Fruit fly (Drosophila melanogaster) whole organism, embryonic: ENCODE results near the gene Cerk.

ENCODE experiments used
- Bgb ChIP-seq: fragments of 200-800 bp; sonication (Bioruptor generic); IDR thresholded peaks from 2 replicates; pipeline ENCODE4 v1.3.6; 2022; ENCODE audit warnings: missing biosample characterization, missing genetic modification characterization; ENCODE audit not compliant: partially characterized antibody
- CG1024 ChIP-seq: fragments of 200-800 bp; sonication (Bioruptor generic); IDR thresholded peaks from 2 replicates; pipeline ENCODE4 v1.3.6; 2022; ENCODE audit warnings: missing biosample characterization, missing genetic modification characterization
- CG10267 ChIP-seq: fragments of 200-800 bp; sonication (Bioruptor generic); optimal IDR thresholded peaks from 2 replicates; lab custom pipeline; 2018; ENCODE audit warnings: missing biosample characterization, mild to moderate bottlenecking, missing genetic modification characterization, moderate library complexity
- CG10321 ChIP-seq: fragments of 200-800 bp; sonication (Bioruptor generic); IDR thresholded peaks from 2 replicates; pipeline ENCODE4 v1.3.6; 2022; ENCODE audit warnings: missing biosample characterization, missing genetic modification characterization
- CG10462 ChIP-seq: fragments of 200-800 bp; sonication (Bioruptor generic); optimal IDR thresholded peaks from 2 replicates; lab custom pipeline; 2016; ENCODE audit warnings: missing biosample characterization, missing genetic modification characterization
- CG10979 ChIP-seq: fragments of 200-800 bp; sonication (Bioruptor generic); optimal IDR thresholded peaks from 2 replicates; lab custom pipeline; 2018; ENCODE audit warnings: missing biosample characterization, mild to moderate bottlenecking, missing genetic modification characterization, moderate library complexity
- CG11456 ChIP-seq: fragments of 200-800 bp; sonication (Bioruptor generic); IDR thresholded peaks from 3 replicates; pipeline ENCODE4 v1.3.6; 2022; ENCODE audit warnings: missing biosample characterization, missing genetic modification characterization
- CG12236 ChIP-seq: fragments of 200-800 bp; sonication (Bioruptor generic); optimal IDR thresholded peaks from 2 replicates; lab custom pipeline; 2016; ENCODE audit warnings: missing biosample characterization, missing genetic modification characterization
- CG13123 ChIP-seq: fragments of 200-800 bp; sonication (Bioruptor generic); optimal IDR thresholded peaks from 2 replicates; lab custom pipeline; 2016; ENCODE audit warnings: missing biosample characterization, missing genetic modification characterization
- CG13296 ChIP-seq: fragments of 200-800 bp; sonication (Bioruptor generic); optimal IDR thresholded peaks from 3 replicates; lab custom pipeline; 2018; ENCODE audit warnings: missing biosample characterization, mild to moderate bottlenecking, missing genetic modification characterization
- CG13894 ChIP-seq: fragments of 200-800 bp; sonication (Bioruptor generic); optimal IDR thresholded peaks from 3 replicates; lab custom pipeline; 2018; ENCODE audit warnings: missing biosample characterization, mild to moderate bottlenecking, missing genetic modification characterization, moderate library complexity
- CG15514 ChIP-seq: fragments of 200-800 bp; sonication (Bioruptor generic); optimal IDR thresholded peaks from 3 replicates; lab custom pipeline; 2017; ENCODE audit warnings: missing biosample characterization, missing genetic modification characterization, mild to moderate bottlenecking, moderate library complexity, missing genetic modification reagents
- CG1603 ChIP-seq: fragments of 200-800 bp; sonication (Bioruptor generic); optimal IDR thresholded peaks from 2 replicates; lab custom pipeline; 2019; ENCODE audit warnings: missing biosample characterization, mild to moderate bottlenecking, missing genetic modification characterization, moderate library complexity
- CG16813 ChIP-seq: fragments of 200-800 bp; sonication (Bioruptor generic); IDR thresholded peaks from 3 replicates; pipeline ENCODE4 v1.3.6; 2022; ENCODE audit warnings: missing biosample characterization, missing genetic modification characterization; ENCODE audit not compliant: partially characterized antibody
- CG16863 ChIP-seq: fragments of 200-800 bp; sonication (Bioruptor generic); optimal IDR thresholded peaks from 3 replicates; lab custom pipeline; 2016; ENCODE audit warnings: missing biosample characterization, missing genetic modification characterization
- CG2199 ChIP-seq: fragments of 200-800 bp; sonication (Bioruptor generic); IDR thresholded peaks from 3 replicates; pipeline ENCODE4 v1.3.6; 2022; ENCODE audit warnings: missing biosample characterization, missing genetic modification characterization
- CG2678 ChIP-seq: fragments of 200-800 bp; sonication (Bioruptor generic); optimal IDR thresholded peaks from 3 replicates; lab custom pipeline; 2019; ENCODE audit warnings: missing biosample characterization, mild to moderate bottlenecking, missing genetic modification characterization, moderate library complexity
- CG3065 ChIP-seq: fragments of 200-800 bp; sonication (Bioruptor generic); optimal IDR thresholded peaks from 2 replicates; lab custom pipeline; 2016; ENCODE audit warnings: missing biosample characterization, missing genetic modification characterization
- CG7786 ChIP-seq: fragments of 200-800 bp; sonication (Bioruptor generic); optimal IDR thresholded peaks from 2 replicates; lab custom pipeline; 2016; ENCODE audit warnings: missing biosample characterization, missing genetic modification characterization
- CG9437 ChIP-seq: fragments of 200-800 bp; sonication (Bioruptor generic); optimal IDR thresholded peaks from 2 replicates; lab custom pipeline; 2018; ENCODE audit warnings: missing biosample characterization, mild to moderate bottlenecking, missing genetic modification characterization
- CG9817 ChIP-seq: fragments of 200-800 bp; sonication (Bioruptor generic); optimal IDR thresholded peaks from 2 replicates; lab custom pipeline; 2018; ENCODE audit warnings: missing biosample characterization, mild to moderate bottlenecking, missing genetic modification characterization, moderate library complexity
- Camta ChIP-seq: fragments of 200-800 bp; sonication (Bioruptor generic); optimal IDR thresholded peaks from 2 replicates; lab custom pipeline; 2016; ENCODE audit warnings: missing biosample characterization, missing genetic modification characterization
- D ChIP-seq, 2 experiments: fragments of 200-800 bp in 1 of 2; fragments of >200 bp in 1 of 2; sonication (Bioruptor generic) in 1 of 2; optimal IDR thresholded peaks; 2 replicates in 1 of 2; 3 replicates in 1 of 2; lab custom pipeline; 2017; ENCODE audit warnings: mild to moderate bottlenecking in 1 of 2, missing biosample characterization in 1 of 2, missing genetic modification characterization in 1 of 2, missing genetic modification reagents in 1 of 2
- Elba2 ChIP-seq: fragments of 200-800 bp; sonication (Bioruptor generic); optimal IDR thresholded peaks from 3 replicates; lab custom pipeline; 2016; ENCODE audit warnings: missing biosample characterization, missing genetic modification characterization
- Lpt ChIP-seq: fragments of >200 bp; optimal IDR thresholded peaks from 2 replicates; lab custom pipeline; 2018; ENCODE audit warnings: missing biosample characterization, missing genetic modification characterization
- Nf-YB ChIP-seq: fragments of 200-800 bp; sonication (Bioruptor generic); optimal IDR thresholded peaks from 3 replicates; lab custom pipeline; 2019; ENCODE audit warnings: missing biosample characterization, mild to moderate bottlenecking, missing genetic modification characterization, moderate library complexity
- NfI ChIP-seq: fragments of 200-800 bp; sonication (Bioruptor generic); optimal IDR thresholded peaks from 3 replicates; lab custom pipeline; 2018; ENCODE audit warnings: missing biosample characterization, mild to moderate bottlenecking, missing genetic modification characterization, moderate library complexity
- Xbp1 ChIP-seq: fragments of 200-800 bp; sonication (Bioruptor generic); optimal IDR thresholded peaks from 3 replicates; lab custom pipeline; 2016; ENCODE audit warnings: missing biosample characterization, mild to moderate bottlenecking, missing genetic modification characterization
- amos ChIP-seq: fragments of 200-800 bp; sonication (Bioruptor generic); IDR thresholded peaks from 2 replicates; pipeline ENCODE4 v1.3.6; 2022; ENCODE audit warnings: missing biosample characterization, missing genetic modification characterization; ENCODE audit not compliant: partially characterized antibody
- bab2 ChIP-seq: fragments of 200-800 bp; sonication (Bioruptor generic); optimal IDR thresholded peaks from 2 replicates; lab custom pipeline; 2016; ENCODE audit warnings: missing biosample characterization, missing genetic modification characterization
- caup ChIP-seq: fragments of 200-800 bp; sonication (Bioruptor generic); optimal IDR thresholded peaks from 3 replicates; lab custom pipeline; 2017; ENCODE audit warnings: missing biosample characterization, mild to moderate bottlenecking, missing genetic modification characterization, moderate library complexity; ENCODE audit not compliant: severe bottlenecking
- chn ChIP-seq: fragments of 200-800 bp; sonication (Bioruptor generic); optimal IDR thresholded peaks from 2 replicates; lab custom pipeline; 2016; ENCODE audit warnings: missing biosample characterization, missing genetic modification characterization
- croc ChIP-seq: fragments of 200-800 bp; sonication (Bioruptor generic); conservative IDR thresholded peaks from 3 replicates; pipeline ENCODE4 v1.3.6; 2022; ENCODE audit warnings: missing biosample characterization, missing genetic modification characterization
- dati ChIP-seq: fragments of 200-800 bp; sonication (Bioruptor generic); IDR thresholded peaks from 2 replicates; pipeline ENCODE4 v1.3.6; 2022; ENCODE audit warnings: missing biosample characterization, missing genetic modification characterization
- en ChIP-seq: fragments of 200-800 bp; sonication (Bioruptor generic); optimal IDR thresholded peaks from 2 replicates; lab custom pipeline; 2016; ENCODE audit warnings: missing biosample characterization, missing genetic modification characterization
- gce ChIP-seq: fragments of 200-800 bp; sonication (Bioruptor generic); IDR thresholded peaks from 3 replicates; pipeline ENCODE4 v1.3.6; 2022; ENCODE audit warnings: missing biosample characterization, missing genetic modification characterization
- ham ChIP-seq: fragments of 200-800 bp; sonication (Bioruptor generic); IDR thresholded peaks from 2 replicates; pipeline ENCODE4 v1.3.6; 2022; ENCODE audit warnings: missing biosample characterization, missing genetic modification characterization
- lola ChIP-seq, 3 experiments: fragments of >200 bp in 2 of 3; fragments of 200-800 bp in 1 of 3; sonication (Bioruptor generic) in 1 of 3; optimal IDR thresholded peaks; 2 replicates each; lab custom pipeline; 2017 to 2019; ENCODE audit warnings: missing biosample characterization in 3 of 3, missing genetic modification characterization in 3 of 3, mild to moderate bottlenecking in 1 of 3, moderate library complexity in 1 of 3
- pnt ChIP-seq: fragments of 200-800 bp; sonication (Bioruptor generic); optimal IDR thresholded peaks from 3 replicates; lab custom pipeline; 2016; ENCODE audit warnings: missing biosample characterization, missing genetic modification characterization
- repo ChIP-seq: fragments of 200-800 bp; sonication (Bioruptor generic); optimal IDR thresholded peaks from 2 replicates; lab custom pipeline; 2016; ENCODE audit warnings: missing biosample characterization, missing genetic modification characterization
- rib ChIP-seq: fragments of 200-800 bp; sonication (Bioruptor generic); IDR thresholded peaks from 2 replicates; pipeline ENCODE4 v1.3.6; 2022; ENCODE audit warnings: missing biosample characterization, missing genetic modification characterization
- scrt ChIP-seq: fragments of 200-800 bp; sonication (Bioruptor generic); optimal IDR thresholded peaks from 2 replicates; lab custom pipeline; 2018; ENCODE audit warnings: missing biosample characterization, mild to moderate bottlenecking, missing genetic modification characterization, moderate library complexity
- sens ChIP-seq: fragments of 200-800 bp; sonication (Bioruptor generic); peaks from one replicate; lab custom pipeline; 2016; ENCODE audit warnings: missing biosample characterization, missing genetic modification characterization
- shn ChIP-seq: fragments of 200-800 bp; sonication (Bioruptor generic); optimal IDR thresholded peaks from 3 replicates; lab custom pipeline; 2016; ENCODE audit warnings: missing biosample characterization, missing genetic modification characterization
- so ChIP-seq: fragments of 200-800 bp; sonication (Bioruptor generic); IDR thresholded peaks from 3 replicates; pipeline ENCODE4 v1.3.6; 2022; ENCODE audit warnings: missing biosample characterization, missing genetic modification characterization
- tgo ChIP-seq: fragments of 200-800 bp; sonication (Bioruptor generic); IDR thresholded peaks from 3 replicates; pipeline ENCODE4 v1.3.6; 2022; ENCODE audit warnings: missing biosample characterization, missing genetic modification characterization
- tna ChIP-seq: fragments of 200-800 bp; sonication (Bioruptor generic); IDR thresholded peaks from 2 replicates; pipeline ENCODE4 v1.3.6; 2022; ENCODE audit warnings: missing biosample characterization, missing genetic modification characterization; ENCODE audit not compliant: partially characterized antibody
- trh ChIP-seq: fragments of 200-800 bp; sonication (Bioruptor generic); optimal IDR thresholded peaks from 2 replicates; lab custom pipeline; 2016; ENCODE audit warnings: missing biosample characterization, missing genetic modification characterization
- wek ChIP-seq: fragments of 200-800 bp; sonication (Bioruptor generic); optimal IDR thresholded peaks from 3 replicates; lab custom pipeline; 2018; ENCODE audit warnings: missing biosample characterization, mild to moderate bottlenecking, missing genetic modification characterization, moderate library complexity

Cerk gene

DNA sequence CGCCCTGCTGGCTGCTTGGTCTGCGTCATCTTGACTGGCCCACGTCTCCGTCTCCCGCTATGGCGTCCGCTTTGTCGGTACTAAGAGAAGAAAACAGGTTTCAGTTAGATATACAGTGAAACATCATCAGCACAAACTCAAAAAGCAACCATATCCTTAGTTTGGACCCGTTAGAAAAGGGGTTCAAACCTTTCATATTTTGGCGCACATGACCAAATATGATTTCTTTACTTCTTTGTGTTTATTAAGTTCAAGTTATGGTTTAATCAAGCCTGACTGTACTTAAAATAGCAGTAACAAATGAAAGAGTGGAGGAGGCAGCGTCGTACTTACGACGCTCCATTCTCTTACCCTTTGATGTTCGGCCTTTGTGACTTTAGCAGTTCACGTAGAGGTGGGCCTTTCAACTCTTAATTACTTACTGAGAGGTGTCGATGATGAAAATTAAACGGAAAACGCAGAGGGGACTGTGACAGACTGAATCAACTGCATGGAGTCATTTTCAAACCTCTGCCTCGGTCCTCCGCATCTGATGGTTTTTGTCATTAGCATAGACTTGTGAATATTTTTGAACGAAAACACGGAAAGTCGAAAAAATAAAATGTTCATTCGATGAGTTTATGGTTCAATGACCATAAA, 6.3 kb downstream of the Cerk start (continued):
- TF ChIP-seq scrt (GFP tag; lab: Kevin White, UChicago) (no peak), amos (GFP tag; lab: Robert Waterston, UW) (no peak), tgo (GFP tag; lab: Robert Waterston, UW) (peak; percentile 81), D (optimal IDR thresholded peaks at IDR 0.05; lab: Kevin White, UChicago) (no peak), D (GFP tag; optimal IDR thresholded peaks at IDR 0.05; lab: Kevin White, UChicago) (peak; percentile 49), CG10267 (tag; lab: Kevin White, UChicago) (peak; percentile 66), chn (GFP tag; lab: Kevin White, UChicago) (peak; percentile 65), Camta (GFP tag; lab: Kevin White, UChicago) (peak; percentile 79), CG1024 (peak; percentile 77), Lpt (no peak), en (GFP tag; lab: Kevin White, UChicago) (peak; percentile 54), NfI (GFP tag; lab: Kevin White, UChicago) (peak; percentile 79), Xbp1 (GFP tag; lab: Kevin White, UChicago) (peak; percentile 83), CG15514 (GFP tag; lab: Kevin White, UChicago) (peak; percentile 67), CG13296 (GFP tag; lab: Kevin White, UChicago) (peak; percentile 71), CG10321 (GFP tag; lab: Robert Waterston, UW) (peak; percentile 45; the same call in 1 of the 2 replicates), CG16813 (no peak), gce (peak; percentile 81; the same call in 2 of the 3 replicates), Nf-YB (GFP tag; lab: Kevin White, UChicago) (peak; percentile 61), Elba2 (GFP tag; lab: Kevin White, UChicago) (no peak), pnt (peak; percentile 90), ham (GFP tag; lab: Robert Waterston, UW) (no peak), CG16863 (GFP tag; lab: Kevin White, UChicago) (peak; percentile 74), dati (peak; percentile 39; the same call in 1 of the 2 replicates), croc (peak; percentile 52), tna (GFP tag; lab: Robert Waterston, UW) (no peak), so (GFP tag; lab: Robert Waterston, UW) (peak; percentile 87; the same call in 2 of the 3 replicates), caup (GFP tag; lab: Kevin White, UChicago) (peak; percentile 79), CG11456 (GFP tag; lab: Robert Waterston, UW) (peak; percentile 90), CG7786 (GFP tag; lab: Kevin White, UChicago) (peak; percentile 84), CG12236 (peak; percentile 36), wek (GFP tag; lab: Kevin White, UChicago) (peak; percentile 28), lola (GFP tag; optimal IDR thresholded peaks at IDR 0.05; lab: Kevin White, UChicago) (peak in 1 of 3 experiments; percentile 60), shn (GFP tag; lab: Kevin White, UChicago) (peak; percentile 37), Bgb (GFP tag; lab: Robert Waterston, UW) (no peak), CG10979 (tag; lab: Kevin White, UChicago) (peak; percentile 77), CG10462 (GFP tag; lab: Kevin White, UChicago) (peak; percentile 60), CG2199 (GFP tag; lab: Robert Waterston, UW) (0 out of 3 replicates have a peak, but pooled peaks have one; percentile 60), CG9437 (GFP tag; lab: Kevin White, UChicago) (peak; percentile 40), rib (GFP tag; lab: Robert Waterston, UW) (no peak), CG2678 (tag; lab: Kevin White, UChicago) (peak; percentile 87), repo (GFP tag; lab: Kevin White, UChicago) (peak; percentile 71), sens (GFP tag; lab: Kevin White, UChicago) (peak; percentile 95), bab2 (GFP tag; lab: Kevin White, UChicago) (peak; percentile 80), CG3065 (GFP tag; lab: Kevin White, UChicago) (peak; percentile 3), CG9817 (tag; lab: Kevin White, UChicago) (peak; percentile 70), trh (GFP tag; lab: Kevin White, UChicago) (no peak), CG1603 (tag; lab: Kevin White, UChicago) (peak; percentile 86), CG13123 (GFP tag; lab: Kevin White, UChicago) (peak; percentile 34), CG13894 (tag; lab: Kevin White, UChicago) (peak; percentile 65)
